Worm (Caenorhabditis elegans) whole organism, mixed stage, embryonic: ENCODE measurements around the gene clc-27.

Source experiments
- lin-13 ChIP-seq: fragments of 150-350 bp; optimal IDR thresholded peaks from 2 replicates; lab custom pipeline; 2014; ENCODE audit warnings: missing biosample characterization, missing genetic modification characterization
- lsy-2 ChIP-seq: fragments of 150-350 bp; optimal IDR thresholded peaks from 2 replicates; lab custom pipeline; 2014; ENCODE audit warnings: missing biosample characterization, missing genetic modification characterization
- mab-5 ChIP-seq: fragments of 150-350 bp; optimal IDR thresholded peaks from 2 replicates; lab custom pipeline; 2014; ENCODE audit warnings: missing biosample characterization, missing genetic modification characterization
- nhr-12 ChIP-seq: fragments of 150-350 bp; optimal IDR thresholded peaks from 2 replicates; lab custom pipeline; 2014; ENCODE audit warnings: missing biosample characterization, missing genetic modification characterization
- nhr-2 ChIP-seq: fragments of 150-350 bp; optimal IDR thresholded peaks from 2 replicates; lab custom pipeline; 2014; ENCODE audit warnings: missing biosample characterization, missing genetic modification characterization
- snpc-4 ChIP-seq: fragments of 150-350 bp; optimal IDR thresholded peaks from 2 replicates; lab custom pipeline; 2014; ENCODE audit warnings: missing biosample characterization, missing genetic modification characterization

DNA sequence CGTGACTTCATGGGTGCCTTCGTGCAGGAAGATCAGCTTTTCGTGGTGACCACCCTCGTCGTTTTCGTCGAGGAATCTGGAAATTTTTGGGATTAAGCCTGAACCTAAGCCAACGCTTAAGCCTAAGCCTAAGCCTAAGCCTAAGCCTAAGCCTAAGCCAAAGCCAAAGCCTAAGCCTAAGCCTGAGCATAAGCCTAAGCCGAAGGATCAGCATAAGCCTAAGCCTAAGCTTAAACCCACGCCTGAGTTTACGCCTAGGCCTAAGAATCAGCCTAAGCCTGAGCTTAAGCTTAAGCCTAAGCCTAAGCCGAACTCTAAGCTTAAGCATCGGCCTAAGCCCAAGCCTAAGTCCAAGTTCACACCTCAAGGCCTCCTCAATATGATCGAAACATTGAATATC lies 44.1 kb downstream of the clc-27 start:
- TF ChIP-seq snpc-4 (tag; lab: Kevin White, UChicago) (no peak), nhr-12 (tag; lab: Kevin White, UChicago) (no peak), nhr-2 (tag; lab: Kevin White, UChicago) (no peak), lin-13 (tag; lab: Kevin White, UChicago) (no peak), lsy-2 (tag; lab: Kevin White, UChicago) (no peak), mab-5 (tag; lab: Kevin White, UChicago) (no peak)
